Worm (Caenorhabditis elegans) whole organism, L3 larva: ENCODE data around the gene prx-5.

Experiments
- R02D3.7 ChIP-seq: fragments of 150-350 bp; optimal IDR thresholded peaks from 2 replicates; lab custom pipeline; 2014; ENCODE audit warnings: missing biosample characterization, missing genetic modification characterization
- aly-2 ChIP-seq: fragments of 150-350 bp; optimal IDR thresholded peaks from 2 replicates; lab custom pipeline; 2014; ENCODE audit warnings: missing biosample characterization, missing genetic modification characterization
- fos-1 ChIP-seq: fragments of 150-350 bp; optimal IDR thresholded peaks from 2 replicates; lab custom pipeline; 2014; ENCODE audit warnings: missing biosample characterization, missing genetic modification characterization
- nhr-25 ChIP-seq: sonication (generic microtip); optimal IDR thresholded peaks from 2 replicates; lab custom pipeline; 2017; ENCODE audit warnings: missing biosample characterization, missing genetic modification characterization
- nhr-76 ChIP-seq: fragments of 150-350 bp; sonication (generic microtip); optimal IDR thresholded peaks from 5 replicates; lab custom pipeline; 2014; ENCODE audit warnings: missing biosample characterization, missing genetic modification characterization
- pha-4 ChIP-seq: fragments of 150-350 bp; optimal IDR thresholded peaks from 2 replicates; lab custom pipeline; 2014; ENCODE audit warnings: missing biosample characterization, missing genetic modification reagents, missing genetic modification characterization
- skn-1 ChIP-seq: fragments of 150-350 bp; optimal IDR thresholded peaks from 2 replicates; lab custom pipeline; 2014; ENCODE audit warnings: missing biosample characterization, missing genetic modification characterization
- snpc-4 ChIP-seq: fragments of 150-350 bp; optimal IDR thresholded peaks from 2 replicates; lab custom pipeline; 2014; ENCODE audit warnings: missing biosample characterization, missing genetic modification characterization
- unc-39 ChIP-seq: sonication (generic microtip); optimal IDR thresholded peaks from 4 replicates; lab custom pipeline; 2017; ENCODE audit warnings: missing biosample characterization, missing genetic modification characterization

DNA sequence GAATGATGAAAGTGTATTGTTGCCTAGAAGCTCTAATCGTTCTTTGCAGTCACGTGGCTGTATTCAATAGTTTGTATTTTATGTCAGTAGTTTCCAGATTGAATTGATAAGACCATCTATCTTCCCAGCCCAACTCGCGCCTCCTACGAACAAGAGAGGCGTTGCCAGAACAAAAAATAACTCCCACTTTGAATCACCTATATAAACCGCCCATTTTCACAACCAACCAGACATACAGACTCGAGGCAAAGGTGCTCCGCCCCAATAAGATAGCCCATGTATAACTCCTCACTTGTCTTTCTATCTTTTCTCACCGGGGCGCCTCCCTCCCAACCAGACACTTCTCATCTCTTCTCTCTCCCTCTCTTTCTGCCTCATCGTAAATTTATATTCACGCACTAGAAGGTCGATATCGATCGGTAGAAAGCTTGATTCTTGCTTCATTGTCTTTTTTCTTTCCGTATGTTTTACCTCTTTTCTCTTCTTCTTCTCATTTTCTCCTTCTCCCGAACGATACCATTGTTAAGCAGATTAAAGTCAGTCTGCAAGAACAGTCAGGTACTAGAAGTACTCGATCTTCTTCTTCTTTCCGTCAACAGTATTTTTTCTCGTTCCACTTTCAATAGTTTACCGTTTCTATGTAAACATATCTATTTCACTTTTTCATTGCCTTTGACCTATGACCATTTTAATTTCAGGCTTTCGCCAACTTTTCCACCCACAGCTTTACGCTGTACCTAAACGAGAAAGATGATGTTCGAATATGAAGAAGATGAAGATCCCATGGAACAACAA, 39.0 kb downstream of the prx-5 start, which contains the start of gene mak-1:
- TF ChIP-seq nhr-76 (tag; lab: Kevin White, UChicago) (no peak), nhr-25 (tag; lab: Kevin White, UChicago) (peak; percentile 55), R02D3.7 (tag; lab: Kevin White, UChicago) (no peak), fos-1 (tag; lab: Kevin White, UChicago) (no peak), skn-1 (no peak), pha-4 (tag; lab: Kevin White, UChicago) (no peak), snpc-4 (tag; lab: Kevin White, UChicago) (no peak), unc-39 (tag; lab: Kevin White, UChicago) (no peak), aly-2 (tag; lab: Kevin White, UChicago) (no peak)
